Fruit fly (Drosophila melanogaster) whole organism, embryonic: ENCODE results near the gene HtrA2.

ENCODE experiments used
- CG11398 ChIP-seq: fragments of 200-800 bp; sonication (Bioruptor generic); optimal IDR thresholded peaks from 2 replicates; lab custom pipeline; 2016; ENCODE audit warnings: missing biosample characterization, missing genetic modification characterization
- CG15011 ChIP-seq: fragments of 200-800 bp; sonication (Bioruptor generic); optimal IDR thresholded peaks from 3 replicates; lab custom pipeline; 2018; ENCODE audit warnings: missing biosample characterization, mild to moderate bottlenecking, missing genetic modification characterization
- HHEX ChIP-seq: fragments of 200-800 bp; sonication (Bioruptor generic); optimal IDR thresholded peaks from 3 replicates; lab custom pipeline; 2017; ENCODE audit warnings: missing biosample characterization, mild to moderate bottlenecking, missing genetic modification characterization, missing genetic modification reagents
- MBD-R2 ChIP-seq: fragments of 200-800 bp; sonication (Bioruptor generic); IDR thresholded peaks from 2 replicates; pipeline ENCODE4 v1.3.6; 2022; ENCODE audit warnings: missing biosample characterization, missing genetic modification characterization
- Vsx1 ChIP-seq: fragments of 200-800 bp; sonication (Bioruptor generic); optimal IDR thresholded peaks from 2 replicates; lab custom pipeline; 2017; ENCODE audit warnings: missing biosample characterization, mild to moderate bottlenecking, missing genetic modification characterization, missing genetic modification reagents
- bigmax ChIP-seq: fragments of 200-800 bp; sonication (Bioruptor generic); optimal IDR thresholded peaks from 2 replicates; lab custom pipeline; 2018; ENCODE audit warnings: missing biosample characterization, mild to moderate bottlenecking, missing genetic modification characterization
- dpn ChIP-seq, 2 experiments: fragments of 200-800 bp; sonication (Bioruptor generic); optimal IDR thresholded peaks; 3 replicates each; lab custom pipeline; 2016; ENCODE audit warnings: missing biosample characterization in 2 of 2, missing genetic modification characterization in 2 of 2
- grn ChIP-seq: fragments of 200-800 bp; sonication (Bioruptor generic); optimal IDR thresholded peaks from 3 replicates; lab custom pipeline; 2017; ENCODE audit warnings: missing biosample characterization, missing genetic modification characterization

DNA sequence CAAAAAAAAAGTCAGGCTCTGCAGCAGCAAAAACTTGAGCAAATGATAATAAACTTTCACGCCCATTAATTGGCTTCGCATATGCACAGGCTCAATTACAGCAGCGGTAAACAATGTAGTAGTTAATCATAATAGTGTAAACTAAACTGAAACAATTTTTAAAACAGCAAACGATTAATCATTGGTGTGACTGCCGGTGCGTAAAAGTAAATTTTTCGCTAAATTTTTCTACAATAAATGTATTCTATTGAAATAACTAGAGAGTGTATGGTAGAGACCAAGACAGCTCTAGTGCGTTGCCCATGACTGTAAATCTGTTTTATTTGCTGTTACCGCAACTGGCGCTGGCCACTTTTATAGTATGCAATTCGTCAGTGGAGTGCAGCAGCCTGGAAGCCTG, 13.4 kb downstream of the HtrA2 start:
- TF ChIP-seq MBD-R2, result no peak
- no peak for TF ChIP-seq HHEX
- no peak for TF ChIP-seq CG15011 (GFP tag; lab: Kevin White, UChicago)
- no peak for TF ChIP-seq Vsx1 (GFP tag; lab: Kevin White, UChicago)
- no peak for TF ChIP-seq grn (GFP tag; lab: Kevin White, UChicago)
- no peak for TF ChIP-seq CG11398 (GFP tag; lab: Kevin White, UChicago)
- no peak for TF ChIP-seq bigmax
- no peak for TF ChIP-seq dpn (GFP tag; optimal IDR thresholded peaks at IDR 0.05; lab: Kevin White, UChicago)
